Worm (Caenorhabditis elegans): Measurements from ENCODE around the gene R03D7.8.
A peak's percentile ranks its signal among the peaks of the same experiment; 100 is the strongest.
"Not testable (repeated sequence)": the region's sequence is repeated elsewhere in the genome, so short reads cannot be mapped to it uniquely, and the experiment has no call there.

Gene R03D7.8

ce11 chrII:10945446-10945845 is 11.2 kb downstream of the R03D7.8 start:
- no peak for TF ChIP-seq tbx-2 (tag; optimal IDR thresholded peaks at IDR 0.05)
- no peak for TF ChIP-seq lin-15B (tag; optimal IDR thresholded peaks at IDR 0.05)
- no peak for TF ChIP-seq fos-1 (tag; optimal IDR thresholded peaks at IDR 0.05)
- no peak for TF ChIP-seq fkh-10 (GFP tag; optimal IDR thresholded peaks at IDR 0.05)
- peak; percentile 84 for TF ChIP-seq blmp-1 (tag; optimal IDR thresholded peaks at IDR 0.05)
- TF ChIP-seq mef-2 (tag; optimal IDR thresholded peaks at IDR 0.05), result no peak
- no peak for TF ChIP-seq elt-3 (tag; optimal IDR thresholded peaks at IDR 0.05)
- peak; percentile 11 to 17 for TF ChIP-seq efl-1 (optimal IDR thresholded peaks at IDR 0.05)
- TF ChIP-seq efl-1 (GFP tag; optimal IDR thresholded peaks at IDR 0.05 in 1 of 2), result peak in 1 of 2 experiments; percentile 86
- TF ChIP-seq ceh-63 (GFP tag; optimal IDR thresholded peaks at IDR 0.05), result no peak
- peak; percentile 34 for TF ChIP-seq lin-14 (GFP tag; optimal IDR thresholded peaks at IDR 0.05)
- no peak for TF ChIP-seq efl-3 (GFP tag; optimal IDR thresholded peaks at IDR 0.05)
- no peak for TF ChIP-seq lsy-2 (tag; optimal IDR thresholded peaks at IDR 0.05)

- TF ChIP-seq irx-1, ztf-11, C04F5.9 (tag; optimal IDR thresholded peaks at IDR 0.05): not testable (repeated sequence)
These were observed 14.8 kb downstream of the R03D7.8 start, which contains the start of gene R03D7.15 for ce11 chrII:10941918-10942317. R03D7.15 (plus strand) TSS chrII:10942216.

DNA sequence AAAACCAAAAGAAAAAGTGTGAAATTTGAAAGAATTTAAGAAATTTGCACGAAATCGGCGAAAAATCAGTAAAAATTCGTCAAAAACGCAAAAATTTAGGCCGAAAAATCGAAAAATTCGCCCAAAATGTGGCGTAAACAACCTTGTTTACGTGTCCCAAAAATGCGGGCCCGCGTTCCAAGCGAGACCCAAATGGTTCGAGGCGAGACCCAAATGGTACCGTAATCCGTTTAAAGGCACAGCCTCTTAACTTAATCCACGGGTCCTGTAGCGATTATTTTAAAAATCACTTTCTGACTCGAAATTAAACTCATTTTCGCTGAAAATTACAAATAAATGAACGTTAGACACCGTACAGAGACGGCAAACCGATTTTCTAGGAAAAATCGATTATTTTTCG is 21.4 kb downstream of the R03D7.8 start:
- no peak for TF ChIP-seq ceh-8 (GFP tag; optimal IDR thresholded peaks at IDR 0.05)
- TF ChIP-seq lin-39 (tag; optimal IDR thresholded peaks at IDR 0.05), result no peak
- TF ChIP-seq dpl-1 (GFP tag; optimal IDR thresholded peaks at IDR 0.05), result no peak

DNA sequence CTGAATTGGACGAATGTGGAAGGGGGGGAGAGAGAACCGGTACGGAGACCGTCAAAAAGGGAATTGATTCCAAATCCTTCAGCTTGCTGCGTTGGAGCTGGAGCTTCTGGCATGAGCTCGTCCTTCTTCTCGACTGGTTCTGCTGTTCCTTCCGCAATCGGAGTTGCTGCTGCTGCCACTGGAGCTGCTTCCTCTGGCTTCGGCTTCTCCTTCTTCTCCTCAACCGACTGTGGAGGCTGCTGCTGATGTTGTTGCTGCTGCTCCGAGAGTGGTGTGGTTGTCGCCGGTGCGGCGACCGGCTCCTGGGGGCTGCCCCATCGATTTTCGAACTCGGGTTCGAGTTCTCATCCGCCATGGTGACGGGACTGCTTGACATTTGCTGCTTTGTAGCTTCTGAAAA is 21.9 kb downstream of the R03D7.8 start, which contains the start of gene R03D7.2:
R03D7.2 (minus strand) TSS at position 399 of the 400 bp plus-strand sequence.
- no peak for TF ChIP-seq lir-3 (tag; optimal IDR thresholded peaks at IDR 0.05; ENCODE audit: poor library complexity)
- peak; percentile 8 for TF ChIP-seq hlh-17 (GFP tag; optimal IDR thresholded peaks at IDR 0.05; ENCODE audit: borderline replicate concordance)

DNA sequence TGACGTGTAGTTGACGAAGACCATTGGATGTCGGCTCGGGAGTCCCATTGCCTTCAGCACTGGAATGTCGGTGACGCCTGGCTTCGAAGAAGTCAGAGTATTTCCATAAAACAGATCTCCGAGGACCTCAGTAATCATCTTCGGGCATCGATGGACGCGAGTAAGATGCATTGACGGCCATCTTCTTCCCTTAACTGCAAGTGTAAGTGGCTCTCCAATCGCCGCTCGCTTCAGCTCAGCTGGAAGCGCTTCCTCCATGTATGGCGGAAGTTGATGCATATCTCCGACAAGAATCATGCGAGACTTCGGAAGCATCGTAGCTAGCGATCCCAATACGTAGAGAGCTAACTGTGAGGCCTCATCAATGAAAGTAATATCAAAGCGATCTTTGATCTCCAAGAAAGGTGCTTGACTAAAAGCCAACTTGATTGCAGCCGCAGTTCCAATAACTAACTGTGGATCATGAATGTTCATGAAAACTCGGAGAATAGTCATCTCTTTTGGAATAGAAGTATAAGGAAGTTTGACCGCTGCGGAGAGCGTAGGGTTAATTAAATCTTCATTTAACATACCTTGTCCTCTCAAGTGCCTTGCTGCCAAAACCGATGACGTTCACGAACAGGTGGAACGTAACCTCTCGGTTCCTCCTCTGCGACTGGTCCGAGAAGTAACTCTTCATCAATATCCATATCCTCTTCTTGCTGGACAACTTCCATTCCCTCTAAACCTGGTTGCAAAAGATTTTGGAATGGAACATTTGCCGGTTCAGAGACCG is 22.6 kb downstream of the R03D7.8 start:
- TF ChIP-seq unc-30 (tag; optimal IDR thresholded peaks at IDR 0.05) (no peak), egl-13 (tag; optimal IDR thresholded peaks at IDR 0.05) (no peak), efl-1 (optimal IDR thresholded peaks at IDR 0.05) (no peak), efl-1 (GFP tag; optimal IDR thresholded peaks at IDR 0.05 in 1 of 2) (peak in 1 of 2 experiments; percentile 9), zag-1 (tag; optimal IDR thresholded peaks at IDR 0.05) (no peak)

DNA sequence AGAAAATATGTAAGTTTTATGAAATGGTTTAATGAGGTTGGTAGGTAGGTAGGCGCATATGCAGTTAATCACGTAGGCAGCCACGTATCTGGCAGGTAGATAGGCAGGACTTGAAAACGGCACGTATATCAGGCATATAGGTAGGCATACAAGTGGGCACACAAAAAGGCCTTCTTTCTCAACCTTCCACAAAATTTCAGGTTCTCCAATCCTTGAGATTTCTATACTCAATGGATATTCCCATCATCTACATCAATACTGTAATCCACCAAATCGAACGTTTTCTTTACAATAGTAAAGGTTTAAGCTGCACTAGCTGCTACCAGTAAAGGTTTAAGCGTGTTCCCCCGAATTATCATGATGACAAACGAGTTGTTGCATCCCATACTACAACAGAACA is 24.4 kb downstream of the R03D7.8 start:
- TF ChIP-seq sup-37 (GFP tag; optimal IDR thresholded peaks at IDR 0.05), result no peak
- no peak for TF ChIP-seq ztf-4 (tag; optimal IDR thresholded peaks at IDR 0.05)
- TF ChIP-seq lsy-2 (tag; optimal IDR thresholded peaks at IDR 0.05), result no peak
- no peak for TF ChIP-seq dsc-1 (tag; optimal IDR thresholded peaks at IDR 0.05)
- no peak for TF ChIP-seq egl-27 (tag; optimal IDR thresholded peaks at IDR 0.05)
- TF ChIP-seq nhr-12 (tag; optimal IDR thresholded peaks at IDR 0.05), result no peak
- TF ChIP-seq nhr-71 (tag; optimal IDR thresholded peaks at IDR 0.05), result no peak
- TF ChIP-seq lin-13 (GFP tag; optimal IDR thresholded peaks at IDR 0.05), result no peak
- TF ChIP-seq elt-3 (tag; optimal IDR thresholded peaks at IDR 0.05), result no peak
- no peak for TF ChIP-seq hpl-2 (GFP tag; optimal IDR thresholded peaks at IDR 0.05)
- no peak for TF ChIP-seq lin-15B (tag; optimal IDR thresholded peaks at IDR 0.05)
- TF ChIP-seq hlh-17 (GFP tag; optimal IDR thresholded peaks at IDR 0.05; ENCODE audit: borderline replicate concordance), result no peak
- TF ChIP-seq swsn-7 (tag; optimal IDR thresholded peaks at IDR 0.05), result no peak

All from whole organism, L1 larva.